Worm (Caenorhabditis elegans) whole organism, young adult: ENCODE data around the gene sma-3.

Experiments used
- D2030.7 ChIP-seq: fragments of 200-800 bp; sonication (Bioruptor generic); IDR thresholded peaks from 2 replicates; pipeline ENCODE4 v1.3.6; 2022; ENCODE audit warnings: missing genetic modification reagents, missing genetic modification characterization, missing compliant biosample characterization
- F10E7.11 ChIP-seq: sonication (generic microtip); optimal IDR thresholded peaks from 2 replicates; lab custom pipeline; 2017; ENCODE audit warnings: mild to moderate bottlenecking, missing genetic modification characterization, moderate library complexity, missing compliant biosample characterization
- F22D6.2 ChIP-seq: sonication (generic microtip); optimal IDR thresholded peaks from 2 replicates; lab custom pipeline; 2016; ENCODE audit warnings: mild to moderate bottlenecking, missing genetic modification characterization, missing compliant biosample characterization
- F39B2.1 ChIP-seq: fragments of 200-800 bp; sonication (Bioruptor generic); IDR thresholded peaks from 2 replicates; pipeline ENCODE4 v1.3.6; 2022; ENCODE audit warnings: missing genetic modification reagents, missing genetic modification characterization, missing compliant biosample characterization
- F52B5.7 ChIP-seq: sonication (generic microtip); optimal IDR thresholded peaks from 2 replicates; lab custom pipeline; 2016; ENCODE audit warnings: mild to moderate bottlenecking, missing genetic modification characterization, missing compliant biosample characterization
- F55B11.4 ChIP-seq: sonication (generic microtip); optimal IDR thresholded peaks from 2 replicates; lab custom pipeline; 2016; ENCODE audit warnings: missing compliant biosample characterization, missing genetic modification characterization, borderline replicate concordance; ENCODE audit not compliant: insufficient read depth
- F57C9.4 ChIP-seq: sonication (generic microtip); optimal IDR thresholded peaks from 2 replicates; lab custom pipeline; 2017; ENCODE audit warnings: mild to moderate bottlenecking, missing genetic modification characterization, missing compliant biosample characterization
- K11D2.4 ChIP-seq: fragments of 200-800 bp; sonication (Bioruptor generic); IDR thresholded peaks from 2 replicates; pipeline ENCODE4 v1.3.6; 2022; ENCODE audit warnings: missing genetic modification reagents, missing genetic modification characterization, missing compliant biosample characterization
- T26A5.8 ChIP-seq: sonication (generic microtip); optimal IDR thresholded peaks from 2 replicates; lab custom pipeline; 2016; ENCODE audit warnings: missing genetic modification characterization, missing compliant biosample characterization
- Y79H2A.3 ChIP-seq: fragments of 200-800 bp; sonication (Bioruptor generic); conservative IDR thresholded peaks from 2 replicates; pipeline ENCODE4 v1.3.6; 2022; ENCODE audit warnings: missing genetic modification reagents, missing genetic modification characterization, missing compliant biosample characterization
- Y95B8A.8 ChIP-seq: fragments of 200-800 bp; sonication (Bioruptor generic); IDR thresholded peaks from 2 replicates; pipeline ENCODE4 v1.3.6; 2022; ENCODE audit warnings: missing genetic modification reagents, missing genetic modification characterization, missing compliant biosample characterization
- atf-7 ChIP-seq: sonication (generic microtip); optimal IDR thresholded peaks from 2 replicates; lab custom pipeline; 2017; ENCODE audit warnings: mild to moderate bottlenecking, missing genetic modification characterization, missing compliant biosample characterization
- attf-5 ChIP-seq: fragments of 200-800 bp; sonication (Bioruptor generic); optimal IDR thresholded peaks from 2 replicates; lab custom pipeline; 2018; ENCODE audit warnings: mild to moderate bottlenecking, missing genetic modification characterization, missing compliant biosample characterization
- ccch-3 ChIP-seq: fragments of 200-800 bp; sonication (Bioruptor generic); optimal IDR thresholded peaks from 2 replicates; lab custom pipeline; 2018; ENCODE audit warnings: mild to moderate bottlenecking, missing genetic modification characterization, missing compliant biosample characterization
- cebp-2 ChIP-seq: fragments of 200-800 bp; sonication (Bioruptor generic); IDR thresholded peaks from 2 replicates; pipeline ENCODE4 v1.3.6; 2022; ENCODE audit warnings: missing genetic modification characterization, missing compliant biosample characterization
- ceh-100 ChIP-seq: fragments of 200-800 bp; sonication (Bioruptor generic); IDR thresholded peaks from 2 replicates; pipeline ENCODE4 v1.3.6; 2022; ENCODE audit warnings: missing genetic modification reagents, missing genetic modification characterization, missing compliant biosample characterization
- ceh-58 ChIP-seq: fragments of 200-800 bp; sonication (Bioruptor generic); IDR thresholded peaks from 2 replicates; pipeline ENCODE4 v1.3.6; 2022; ENCODE audit warnings: missing genetic modification characterization, missing compliant biosample characterization
- ceh-79 ChIP-seq: sonication (generic microtip); optimal IDR thresholded peaks from 2 replicates; lab custom pipeline; 2017; ENCODE audit warnings: mild to moderate bottlenecking, missing genetic modification characterization, missing compliant biosample characterization
- chd-7 ChIP-seq: sonication (generic microtip); optimal IDR thresholded peaks from 2 replicates; lab custom pipeline; 2016; ENCODE audit warnings: mild to moderate bottlenecking, missing genetic modification characterization, moderate library complexity, missing compliant biosample characterization
- die-1 ChIP-seq: sonication (generic microtip); optimal IDR thresholded peaks from 2 replicates; lab custom pipeline; 2016; ENCODE audit warnings: missing genotype, mild to moderate bottlenecking, missing genetic modification characterization, missing compliant biosample characterization
- dox-1 ChIP-seq: fragments of 200-800 bp; sonication (Bioruptor generic); IDR thresholded peaks from 2 replicates; pipeline ENCODE4 v1.3.6; 2022; ENCODE audit warnings: missing genetic modification reagents, missing genetic modification characterization, missing compliant biosample characterization
- egrh-3 ChIP-seq: fragments of 200-800 bp; sonication (Bioruptor generic); IDR thresholded peaks from 2 replicates; pipeline ENCODE4 v1.3.6; 2022; ENCODE audit warnings: missing genetic modification reagents, missing genetic modification characterization, missing compliant biosample characterization
- fkh-3 ChIP-seq: sonication (generic microtip); optimal IDR thresholded peaks from 2 replicates; lab custom pipeline; 2016; ENCODE audit warnings: mild to moderate bottlenecking, missing genetic modification characterization, missing compliant biosample characterization
- hlh-12 ChIP-seq: sonication (generic microtip); optimal IDR thresholded peaks from 2 replicates; lab custom pipeline; 2016; ENCODE audit warnings: missing genetic modification characterization, missing compliant biosample characterization
- hlh-26 ChIP-seq: fragments of 200-800 bp; sonication (Bioruptor generic); conservative IDR thresholded peaks from 2 replicates; pipeline ENCODE4 v1.3.6; 2022; ENCODE audit warnings: missing genetic modification reagents, missing genetic modification characterization, missing compliant biosample characterization
- hrde-1 ChIP-seq: sonication (generic microtip); optimal IDR thresholded peaks from 2 replicates; lab custom pipeline; 2016; ENCODE audit warnings: missing genetic modification characterization, mild to moderate bottlenecking, missing compliant biosample characterization, moderate library complexity, missing genotype, missing genetic modification reagents, borderline replicate concordance
- lin-26 ChIP-seq: fragments of 200-800 bp; sonication (Bioruptor generic); IDR thresholded peaks from 2 replicates; pipeline ENCODE4 v1.3.6; 2022; ENCODE audit warnings: missing genetic modification reagents, missing genetic modification characterization, missing compliant biosample characterization
- lin-40 ChIP-seq: sonication (generic microtip); optimal IDR thresholded peaks from 2 replicates; lab custom pipeline; 2016; ENCODE audit warnings: missing genetic modification characterization, mild to moderate bottlenecking, missing compliant biosample characterization, missing genotype, missing genetic modification reagents
- lin-54 ChIP-seq: fragments of 200-800 bp; sonication (Bioruptor generic); optimal IDR thresholded peaks from 2 replicates; lab custom pipeline; 2018; ENCODE audit warnings: mild to moderate bottlenecking, missing genetic modification characterization, missing compliant biosample characterization
- lir-1 ChIP-seq: fragments of 200-800 bp; sonication (Bioruptor generic); conservative IDR thresholded peaks from 2 replicates; pipeline ENCODE4 v1.3.6; 2022; ENCODE audit warnings: missing genetic modification reagents, missing genetic modification characterization, missing compliant biosample characterization
- lsy-27 ChIP-seq: sonication (generic microtip); optimal IDR thresholded peaks from 2 replicates; lab custom pipeline; 2017; ENCODE audit warnings: missing genetic modification characterization, mild to moderate bottlenecking, missing compliant biosample characterization, antibody characterized with exemption, missing genotype, borderline replicate concordance; ENCODE audit not compliant: insufficient read depth
- madf-8 ChIP-seq: fragments of 200-800 bp; sonication (Bioruptor generic); conservative IDR thresholded peaks from 2 replicates; pipeline ENCODE4 v1.3.6; 2022; ENCODE audit warnings: missing genetic modification reagents, missing genetic modification characterization, missing compliant biosample characterization
- mes-4 ChIP-seq: sonication (generic microtip); optimal IDR thresholded peaks from 2 replicates; lab custom pipeline; 2016; ENCODE audit warnings: missing genotype, missing genetic modification characterization, missing compliant biosample characterization
- mxl-1 ChIP-seq: sonication (generic microtip); optimal IDR thresholded peaks from 2 replicates; lab custom pipeline; 2016; ENCODE audit warnings: missing genetic modification characterization, missing compliant biosample characterization
- nfyb-1 ChIP-seq: fragments of 200-800 bp; sonication (Bioruptor generic); IDR thresholded peaks from 2 replicates; pipeline ENCODE4 v1.3.6; 2022; ENCODE audit warnings: missing genetic modification reagents, missing genetic modification characterization, missing compliant biosample characterization
- nhr-179 ChIP-seq: sonication (generic microtip); optimal IDR thresholded peaks from 2 replicates; lab custom pipeline; 2016; ENCODE audit warnings: mild to moderate bottlenecking, missing genetic modification characterization, missing compliant biosample characterization
- pbrm-1 ChIP-seq: fragments of 200-800 bp; sonication (Bioruptor generic); IDR thresholded peaks from 2 replicates; pipeline ENCODE4 v1.3.6; 2022; ENCODE audit warnings: missing genetic modification reagents, missing genetic modification characterization, missing compliant biosample characterization
- rpc-1 ChIP-seq, 2 experiments: fragments of 150-350 bp in 1 of 2; sonication (generic microtip) in 1 of 2; optimal IDR thresholded peaks; 2 replicates each; lab custom pipeline; 2014 to 2018; ENCODE audit warnings: missing biosample characterization in 1 of 2, missing genetic modification characterization in 1 of 2, missing genetic modification reagents in 1 of 2, missing genotype in 1 of 2
- sdz-38 ChIP-seq: sonication (generic microtip); optimal IDR thresholded peaks from 2 replicates; lab custom pipeline; 2016; ENCODE audit warnings: missing genotype, missing genetic modification characterization, missing compliant biosample characterization
- tbp1 ChIP-seq: fragments of 200-800 bp; sonication (Bioruptor generic); optimal IDR thresholded peaks from 2 replicates; lab custom pipeline; 2018; ENCODE audit warnings: mild to moderate bottlenecking, missing genetic modification characterization, missing compliant biosample characterization
- tbx-9 ChIP-seq: sonication (generic microtip); optimal IDR thresholded peaks from 2 replicates; lab custom pipeline; 2016; ENCODE audit warnings: borderline replicate concordance, missing genetic modification characterization, inconsistent platforms, missing compliant biosample characterization
- unc-62 ChIP-seq: fragments of 150-350 bp; optimal IDR thresholded peaks from 2 replicates; lab custom pipeline; 2014; ENCODE audit warnings: missing biosample characterization, missing genetic modification reagents, missing genetic modification characterization
- xnd-1 ChIP-seq: sonication (generic microtip); optimal IDR thresholded peaks from 2 replicates; lab custom pipeline; 2016; ENCODE audit warnings: missing genotype, missing genetic modification reagents, missing genetic modification characterization, missing compliant biosample characterization
- ztf-18 ChIP-seq: sonication (generic microtip); optimal IDR thresholded peaks from 2 replicates; lab custom pipeline; 2016; ENCODE audit warnings: missing genotype, mild to moderate bottlenecking, missing genetic modification characterization, missing compliant biosample characterization
- ztf-26 ChIP-seq: sonication (generic microtip); optimal IDR thresholded peaks from 2 replicates; lab custom pipeline; 2017; ENCODE audit warnings: missing genetic modification characterization, missing compliant biosample characterization
- ztf-3 ChIP-seq: fragments of 200-800 bp; sonication (Bioruptor generic); optimal IDR thresholded peaks from 2 replicates; lab custom pipeline; 2018; ENCODE audit warnings: mild to moderate bottlenecking, missing genetic modification characterization, missing compliant biosample characterization

Gene sma-3

DNA sequence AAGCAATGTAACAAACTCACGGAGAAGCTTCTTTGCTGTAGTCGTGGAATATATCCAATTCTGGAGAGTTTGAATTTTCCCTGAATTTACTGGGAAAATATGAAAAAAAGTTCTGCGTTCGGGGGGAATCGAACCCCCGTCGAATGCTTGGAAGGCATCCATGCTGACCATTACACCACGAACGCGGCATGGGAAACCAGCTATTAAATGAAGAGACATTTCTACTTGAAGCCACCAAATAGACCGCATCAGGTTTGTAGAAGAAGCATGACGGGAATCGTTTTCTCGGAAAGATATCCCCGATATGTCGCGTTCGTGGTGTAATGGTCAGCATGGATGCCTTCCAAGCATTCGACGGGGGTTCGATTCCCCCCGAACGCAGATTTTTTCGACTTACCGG is 24.7 kb upstream of the sma-3 start (continued):
- 0 out of 2 replicates have a peak, but pooled peaks have one; percentile 22 for TF ChIP-seq D2030.7 (GFP tag; lab: Robert Waterston, UW)
- no peak for TF ChIP-seq F55B11.4 (tag; lab: Kevin White, UChicago)
- peak; percentile 81 for TF ChIP-seq lin-26
- no peak for TF ChIP-seq xnd-1 (tag; lab: Kevin White, UChicago)
- peak; percentile 44 for TF ChIP-seq ztf-18 (tag; lab: Kevin White, UChicago)
- TF ChIP-seq hlh-12: no peak
- TF ChIP-seq lin-40 (tag; lab: Kevin White, UChicago): peak; percentile 54
- TF ChIP-seq hrde-1 (tag; lab: Kevin White, UChicago): peak; percentile 21
- no peak for TF ChIP-seq ceh-100
- TF ChIP-seq madf-8 (GFP tag; lab: Robert Waterston, UW): no peak

- TF ChIP-seq atf-7 (tag; lab: Kevin White, UChicago) (no peak), ztf-18 (tag; lab: Kevin White, UChicago) (peak; percentile 78), dox-1 (GFP tag; lab: Robert Waterston, UW) (no peak; the same call in 1 of the 2 replicates), ceh-58 (GFP tag; lab: Robert Waterston, UW) (no peak), Y95B8A.8 (GFP tag; lab: Robert Waterston, UW) (0 out of 2 replicates have a peak, but pooled peaks have one; percentile 63), F57C9.4 (no peak), egrh-3 (GFP tag; lab: Robert Waterston, UW) (peak; percentile 32; the same call in 1 of the 2 replicates), hrde-1 (tag; lab: Kevin White, UChicago) (peak; percentile 85), sdz-38 (tag; lab: Kevin White, UChicago) (no peak), hlh-12 (no peak), ccch-3 (GFP tag; lab: Kevin White, UChicago) (no peak), Y79H2A.3 (GFP tag; lab: Robert Waterston, UW) (peak; percentile 72; the same call in 1 of the 2 replicates), tbx-9 (tag; lab: Kevin White, UChicago) (no peak), T26A5.8 (tag; lab: Kevin White, UChicago) (no peak), unc-62 (GFP tag; lab: Kevin White, UChicago) (no peak), mxl-1 (tag; lab: Kevin White, UChicago) (peak; percentile 77), K11D2.4 (no peak; the same call in 1 of the 2 replicates), madf-8 (GFP tag; lab: Robert Waterston, UW) (0 out of 2 replicates have a peak, but pooled peaks have one; percentile 18), ceh-79 (tag; lab: Kevin White, UChicago) (no peak), rpc-1 (optimal IDR thresholded peaks at IDR 0.05; lab: Kevin White, UChicago) (peak; percentile 86), rpc-1 (tag; optimal IDR thresholded peaks at IDR 0.05; lab: Kevin White, UChicago) (peak; percentile 93), F10E7.11 (tag; lab: Kevin White, UChicago) (no peak), xnd-1 (tag; lab: Kevin White, UChicago) (no peak), mes-4 (tag; lab: Kevin White, UChicago) (peak; percentile 62), chd-7 (tag; lab: Kevin White, UChicago) (peak; percentile 58), pbrm-1 (GFP tag; lab: Robert Waterston, UW) (peak; percentile 85), cebp-2 (GFP tag; lab: Robert Waterston, UW) (no peak), die-1 (peak; percentile 93), nhr-179 (no peak), fkh-3 (tag; lab: Kevin White, UChicago) (peak; percentile 51), ztf-3 (GFP tag; lab: Kevin White, UChicago) (no peak), F52B5.7 (tag; lab: Kevin White, UChicago) (peak; percentile 66), attf-5 (GFP tag; lab: Kevin White, UChicago) (peak; percentile 67), lir-1 (GFP tag; lab: Robert Waterston, UW) (peak; percentile 38; the same call in 1 of the 2 replicates), F39B2.1 (GFP tag; lab: Robert Waterston, UW) (no peak), lsy-27 (tag; lab: Kevin White, UChicago) (peak; percentile 64), hlh-26 (GFP tag; lab: Robert Waterston, UW) (no peak), ztf-26 (tag; lab: Kevin White, UChicago) (peak; percentile 41), F22D6.2 (no peak), lin-54 (GFP tag; lab: Kevin White, UChicago) (no peak), tbp1 (GFP tag; lab: Kevin White, UChicago) (peak; percentile 99), nfyb-1 (peak; percentile 81)
These were observed 23.8 kb upstream of the sma-3 start for ce11 chrIII:6887574-6887973.
